Fruit fly (Drosophila melanogaster) whole organism, prepupa: ENCODE results near the gene CG11638.
A peak's percentile ranks its signal among the peaks of the same experiment; 100 is the strongest.

ENCODE experiments used
- CG11294 ChIP-seq: fragments of 200-800 bp; sonication (Bioruptor generic); IDR thresholded peaks from 2 replicates; pipeline ENCODE4 v1.3.6; 2022; ENCODE audit warnings: missing biosample characterization, missing genetic modification characterization
- CG11762 ChIP-seq: fragments of 200-800 bp; sonication (Bioruptor generic); optimal IDR thresholded peaks from 3 replicates; lab custom pipeline; 2016; ENCODE audit warnings: missing biosample characterization, missing genetic modification characterization; ENCODE audit not compliant: insufficient read depth
- CG11902 ChIP-seq: fragments of 200-800 bp; sonication (Bioruptor generic); optimal IDR thresholded peaks from 3 replicates; lab custom pipeline; 2016; ENCODE audit warnings: missing biosample characterization, missing genetic modification characterization
- CG15336 ChIP-seq: fragments of 200-800 bp; sonication (Bioruptor generic); IDR thresholded peaks from 2 replicates; pipeline ENCODE4 v1.3.6; 2022; ENCODE audit warnings: missing biosample characterization, missing genetic modification characterization
- CG3919 ChIP-seq: fragments of 200-800 bp; sonication (Bioruptor generic); optimal IDR thresholded peaks from 3 replicates; lab custom pipeline; 2016; ENCODE audit warnings: missing biosample characterization, missing genetic modification characterization
- CG4318 ChIP-seq: fragments of 200-800 bp; sonication (Bioruptor generic); optimal IDR thresholded peaks from 3 replicates; lab custom pipeline; 2017; ENCODE audit warnings: missing biosample characterization, mild to moderate bottlenecking, missing genetic modification characterization
- CG6163 ChIP-seq: fragments of 200-800 bp; sonication (Bioruptor generic); IDR thresholded peaks from 3 replicates; pipeline ENCODE4 v1.3.6; 2022; ENCODE audit warnings: missing biosample characterization, missing genetic modification characterization
- CG6276 ChIP-seq: fragments of 200-800 bp; sonication (Bioruptor generic); optimal IDR thresholded peaks from 2 replicates; lab custom pipeline; 2017; ENCODE audit warnings: missing biosample characterization, mild to moderate bottlenecking, missing genetic modification characterization
- CG6792 ChIP-seq: fragments of 200-800 bp; sonication (Bioruptor generic); optimal IDR thresholded peaks from 3 replicates; lab custom pipeline; 2016; ENCODE audit warnings: missing biosample characterization, missing genetic modification characterization
- CG7368 ChIP-seq: fragments of 200-800 bp; sonication (Bioruptor generic); optimal IDR thresholded peaks from 3 replicates; lab custom pipeline; 2016; ENCODE audit warnings: missing biosample characterization, missing genetic modification characterization
- CG8119 ChIP-seq: fragments of 200-800 bp; sonication (Bioruptor generic); IDR thresholded peaks from 3 replicates; pipeline ENCODE4 v1.3.6; 2022; ENCODE audit warnings: missing biosample characterization, missing genetic modification characterization
- CG9139 ChIP-seq: fragments of 200-800 bp; sonication (Bioruptor generic); optimal IDR thresholded peaks from 3 replicates; lab custom pipeline; 2017; ENCODE audit warnings: missing biosample characterization, mild to moderate bottlenecking, missing genetic modification characterization
- Eip75B ChIP-seq: fragments of 200-800 bp; sonication (Bioruptor generic); optimal IDR thresholded peaks from 3 replicates; lab custom pipeline; 2016; ENCODE audit warnings: missing biosample characterization, missing genetic modification characterization
- Eip78C ChIP-seq: fragments of 200-800 bp; sonication (Bioruptor generic); peaks from one replicate; lab custom pipeline; 2016; ENCODE audit warnings: missing biosample characterization, missing genetic modification characterization
- Eip93F ChIP-seq: fragments of 200-800 bp; sonication (Bioruptor generic); optimal IDR thresholded peaks from 2 replicates; lab custom pipeline; 2016; ENCODE audit warnings: missing biosample characterization, mild to moderate bottlenecking, missing genetic modification characterization
- Ets21C ChIP-seq: fragments of 200-800 bp; sonication (Bioruptor generic); optimal IDR thresholded peaks from 3 replicates; lab custom pipeline; 2016; ENCODE audit warnings: missing biosample characterization, missing genetic modification characterization
- Ets96B ChIP-seq: fragments of 200-800 bp; optimal IDR thresholded peaks from 2 replicates; lab custom pipeline; 2019; ENCODE audit warnings: missing biosample characterization, mild to moderate bottlenecking, missing genetic modification characterization, moderate library complexity
- Hr38 ChIP-seq: sonication (Bioruptor generic); optimal IDR thresholded peaks from 2 replicates; lab custom pipeline; 2016; ENCODE audit warnings: missing biosample characterization, missing genetic modification characterization
- Lpt ChIP-seq: fragments of 200-800 bp; sonication (Bioruptor generic); optimal IDR thresholded peaks from 3 replicates; lab custom pipeline; 2016; ENCODE audit warnings: missing biosample characterization, missing genetic modification characterization
- OdsH ChIP-seq: fragments of 200-800 bp; sonication (Bioruptor generic); optimal IDR thresholded peaks from 3 replicates; lab custom pipeline; 2016; ENCODE audit warnings: missing biosample characterization, missing genetic modification characterization
- Smox ChIP-seq: fragments of 200-800 bp; sonication (Bioruptor generic); optimal IDR thresholded peaks from 3 replicates; lab custom pipeline; 2016; ENCODE audit warnings: missing biosample characterization, missing genetic modification characterization
- Sox15 ChIP-seq: fragments of 200-800 bp; sonication (Bioruptor generic); optimal IDR thresholded peaks from 3 replicates; lab custom pipeline; 2016; ENCODE audit warnings: missing biosample characterization, missing genetic modification characterization
- achi ChIP-seq: fragments of 200-800 bp; sonication (Bioruptor generic); optimal IDR thresholded peaks from 3 replicates; lab custom pipeline; 2016; ENCODE audit warnings: missing biosample characterization, missing genetic modification characterization
- cyc ChIP-seq: fragments of 200-800 bp; sonication (Bioruptor generic); optimal IDR thresholded peaks from 3 replicates; lab custom pipeline; 2016; ENCODE audit warnings: missing biosample characterization, missing genetic modification characterization
- dsx ChIP-seq: fragments of 200-800 bp; optimal IDR thresholded peaks from 3 replicates; lab custom pipeline; 2019; ENCODE audit warnings: missing biosample characterization, mild to moderate bottlenecking, missing genetic modification characterization, moderate library complexity; ENCODE audit not compliant: poor library complexity, severe bottlenecking
- eg ChIP-seq: fragments of 200-800 bp; sonication (Bioruptor generic); IDR thresholded peaks from 3 replicates; pipeline ENCODE4 v1.3.6; 2022; ENCODE audit warnings: missing biosample characterization, missing genetic modification characterization
- fd85E ChIP-seq: fragments of 200-800 bp; sonication (Bioruptor generic); optimal IDR thresholded peaks from 3 replicates; lab custom pipeline; 2016; ENCODE audit warnings: missing biosample characterization, missing genetic modification characterization
- fkh ChIP-seq: fragments of 200-800 bp; sonication (Bioruptor generic); optimal IDR thresholded peaks from 3 replicates; lab custom pipeline; 2017; ENCODE audit warnings: missing biosample characterization, mild to moderate bottlenecking, missing genetic modification characterization, moderate library complexity
- lz ChIP-seq: fragments of 200-800 bp; sonication (Bioruptor generic); optimal IDR thresholded peaks from 3 replicates; lab custom pipeline; 2016; ENCODE audit warnings: missing biosample characterization, missing genetic modification characterization
- salr ChIP-seq, 2 experiments: fragments of 200-800 bp; sonication (Bioruptor generic); optimal IDR thresholded peaks; 3 replicates each; lab custom pipeline; 2016 to 2018; ENCODE audit warnings: missing biosample characterization in 2 of 2, missing genetic modification characterization in 2 of 2, mild to moderate bottlenecking in 1 of 2
- spab ChIP-seq: fragments of 200-800 bp; sonication (Bioruptor generic); optimal IDR thresholded peaks from 2 replicates; lab custom pipeline; 2017; ENCODE audit warnings: missing biosample characterization, mild to moderate bottlenecking, missing genetic modification characterization, missing genetic modification reagents
- ss ChIP-seq, 2 experiments: fragments of 200-800 bp; sonication (Bioruptor generic); optimal IDR thresholded peaks; 2 replicates in 1 of 2; 3 replicates in 1 of 2; lab custom pipeline; 2017 to 2018; ENCODE audit warnings: mild to moderate bottlenecking in 2 of 2, missing biosample characterization in 2 of 2, missing genetic modification characterization in 2 of 2, moderate library complexity in 1 of 2
- svp ChIP-seq: fragments of 200-800 bp; sonication (Bioruptor generic); peaks from one replicate; lab custom pipeline; 2016; ENCODE audit warnings: missing biosample characterization, missing genetic modification characterization
- topi ChIP-seq: fragments of 200-800 bp; sonication (Bioruptor generic); optimal IDR thresholded peaks from 3 replicates; lab custom pipeline; 2016; ENCODE audit warnings: missing biosample characterization, missing genetic modification characterization
- vri ChIP-seq: fragments of 200-800 bp; sonication (Bioruptor generic); optimal IDR thresholded peaks from 3 replicates; lab custom pipeline; 2016; ENCODE audit warnings: missing biosample characterization, mild to moderate bottlenecking, missing genetic modification characterization

The CG11638 gene

DNA sequence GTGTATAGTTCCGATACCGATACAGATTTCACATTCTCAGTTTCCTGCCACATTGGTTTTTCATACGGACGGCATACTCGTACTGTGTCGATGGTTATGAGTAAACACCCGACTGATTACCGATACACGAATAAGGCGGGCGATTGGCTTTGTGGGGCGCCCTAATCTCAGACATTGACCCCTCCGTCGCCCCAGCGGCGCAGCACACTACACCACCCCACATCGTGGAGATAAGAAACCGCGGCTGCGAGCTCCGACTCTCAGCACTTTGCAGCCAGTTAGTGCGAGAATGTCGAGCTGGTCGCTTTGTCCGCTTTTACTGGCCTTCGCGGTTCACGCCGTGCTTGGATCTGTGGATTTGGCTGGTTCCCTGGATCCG is 24.7 kb upstream of the CG11638 start, which contains the start of gene CG14629 (continued):
- TF ChIP-seq CG15336 (GFP tag; lab: Robert Waterston, UW): 0 out of 2 replicates have a peak, but pooled peaks have one; percentile 10
- TF ChIP-seq topi (GFP tag; lab: Kevin White, UChicago): no peak
- TF ChIP-seq CG11294: no peak
- no peak for TF ChIP-seq Eip93F (GFP tag; lab: Kevin White, UChicago)
- TF ChIP-seq CG11762: no peak
- no peak for TF ChIP-seq dsx
- no peak for TF ChIP-seq CG6163
- TF ChIP-seq CG8119 (GFP tag; lab: Robert Waterston, UW): no peak
- no peak for TF ChIP-seq Hr38 (GFP tag; lab: Kevin White, UChicago)
- TF ChIP-seq achi (GFP tag; lab: Kevin White, UChicago): no peak
- no peak for TF ChIP-seq Ets21C
- peak; percentile 20 for TF ChIP-seq fkh (GFP tag; lab: Kevin White, UChicago)
- no peak for TF ChIP-seq Lpt
- TF ChIP-seq OdsH (GFP tag; lab: Kevin White, UChicago): no peak
- TF ChIP-seq, all 60 proteins: peak for 8

DNA sequence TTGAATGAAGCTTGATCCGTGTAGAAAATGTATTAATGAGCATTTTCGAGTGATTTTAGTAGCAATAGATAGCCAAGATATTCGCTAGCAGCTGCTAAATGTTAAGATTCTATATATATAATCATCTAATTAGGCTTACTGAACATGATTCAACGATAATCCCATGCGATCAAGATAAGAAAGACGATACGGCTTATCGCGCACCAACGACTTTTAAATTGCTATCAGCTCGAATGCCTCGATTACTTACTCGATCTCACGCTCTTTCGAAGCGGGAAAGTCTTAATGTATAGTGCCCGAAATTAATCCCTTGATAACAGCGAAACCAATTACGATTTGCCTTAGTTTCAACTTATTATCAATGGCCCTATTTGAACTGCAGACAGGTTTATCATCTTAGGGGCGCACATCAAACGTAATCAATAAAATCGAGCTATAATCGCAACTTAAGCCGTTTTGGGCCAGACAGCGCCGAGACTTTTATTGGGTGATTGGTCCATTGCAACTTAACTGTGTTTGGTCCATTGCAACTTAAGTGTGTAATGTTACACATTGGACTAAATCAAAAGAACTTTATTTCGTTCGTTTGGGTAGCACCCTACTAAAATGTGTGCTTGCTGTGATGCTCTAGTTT is 24.2 kb upstream of the CG11638 start:
- no peak for TF ChIP-seq spab (GFP tag; lab: Kevin White, UChicago)
- TF ChIP-seq CG11762: no peak
- no peak for TF ChIP-seq Eip75B (GFP tag; lab: Kevin White, UChicago)
- TF ChIP-seq CG4318 (GFP tag; lab: Kevin White, UChicago): no peak
- TF ChIP-seq Ets96B (tag; lab: Kevin White, UChicago): no peak
- no peak for TF ChIP-seq CG6792 (GFP tag; lab: Kevin White, UChicago)
- no peak for TF ChIP-seq CG9139 (GFP tag; lab: Kevin White, UChicago)
- no peak for TF ChIP-seq vri
- TF ChIP-seq cyc (GFP tag; lab: Kevin White, UChicago): no peak
- TF ChIP-seq ss (GFP tag; optimal IDR thresholded peaks at IDR 0.05; lab: Kevin White, UChicago): no peak

DNA sequence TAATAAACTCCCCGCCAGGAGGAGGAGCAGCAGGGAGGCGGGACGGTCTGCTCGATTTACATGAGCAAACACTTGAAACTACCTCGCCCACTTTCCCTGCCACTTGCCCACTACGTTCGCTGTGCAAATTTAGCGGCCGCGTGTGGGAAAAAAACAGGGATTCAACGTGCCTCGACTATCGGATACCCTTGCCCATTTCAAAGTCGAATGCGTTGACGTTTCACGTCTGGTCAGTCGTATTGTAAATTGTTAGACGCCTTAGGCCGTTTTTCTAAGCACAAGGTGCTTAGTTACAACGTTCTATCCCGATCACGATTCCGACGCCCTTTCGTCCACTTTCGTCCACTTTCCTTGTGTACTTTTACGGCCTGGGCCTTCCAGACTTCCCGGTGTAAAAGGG is 21.2 kb upstream of the CG11638 start:
- TF ChIP-seq eg (0 out of 3 replicates have a peak, but pooled peaks have one; percentile 21), CG3919 (GFP tag; lab: Kevin White, UChicago) (no peak), vri (no peak), fkh (GFP tag; lab: Kevin White, UChicago) (peak; percentile 21)

DNA sequence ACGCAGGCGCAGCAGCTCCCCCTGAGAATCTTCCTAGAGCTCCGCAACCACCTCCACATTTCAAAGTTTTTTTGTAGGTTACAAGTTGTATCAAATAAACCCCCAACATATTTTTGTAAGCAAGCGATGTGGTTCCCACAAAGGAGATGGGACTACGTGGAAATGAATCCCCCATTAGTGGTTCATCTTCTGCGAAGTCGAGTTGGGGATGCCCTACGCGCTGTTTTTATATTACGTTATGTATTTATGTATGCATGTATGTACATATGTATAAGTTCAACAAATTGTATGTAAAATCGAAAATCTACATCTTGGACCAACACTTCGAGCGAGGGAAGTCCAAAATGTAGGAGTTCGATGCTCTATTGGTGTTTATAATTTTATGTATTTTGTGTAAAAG is 19.4 kb upstream of the CG11638 start, which contains the start of gene CG42259:
TSS of gene CG42259 (plus strand) at position 301 of the 400 bp plus-strand sequence.
- TF ChIP-seq CG6792 (GFP tag; lab: Kevin White, UChicago) (no peak), achi (GFP tag; lab: Kevin White, UChicago) (no peak), Sox15 (GFP tag; lab: Kevin White, UChicago) (no peak), Ets96B (tag; lab: Kevin White, UChicago) (no peak), CG9139 (GFP tag; lab: Kevin White, UChicago) (no peak), fd85E (GFP tag; lab: Kevin White, UChicago) (no peak), salr (GFP tag; optimal IDR thresholded peaks at IDR 0.05; lab: Kevin White, UChicago) (no peak), lz (GFP tag; lab: Kevin White, UChicago) (no peak), Eip78C (GFP tag; lab: Kevin White, UChicago) (no peak), topi (GFP tag; lab: Kevin White, UChicago) (no peak), CG6276 (GFP tag; lab: Kevin White, UChicago) (no peak), spab (GFP tag; lab: Kevin White, UChicago) (no peak), svp (GFP tag; lab: Kevin White, UChicago) (no peak), Smox (GFP tag; lab: Kevin White, UChicago) (no peak), CG15336 (GFP tag; lab: Robert Waterston, UW) (no peak), CG7368 (no peak), Eip93F (GFP tag; lab: Kevin White, UChicago) (no peak), CG11902 (GFP tag; lab: Kevin White, UChicago) (no peak)
